Worm (Caenorhabditis elegans): ENCODE measurements around the gene Y37E11B.1.

Y37E11B.1 gene

ce11 chrIV:3606285-3606834 lies 26.9 kb downstream of the Y37E11B.1 start, which contains the start of the genes Y37E11B.10 and kgb-2:
TSS of gene Y37E11B.10 (minus strand) at chrIV:3606466.
TSS of gene kgb-2 (plus strand) at chrIV:3606784.
- TF ChIP-seq nhr-76 (tag; optimal IDR thresholded peaks at IDR 0.05) (no peak), sdz-12 (GFP tag; optimal IDR thresholded peaks at IDR 0.05) (no peak), daf-16 (GFP tag; optimal IDR thresholded peaks at IDR 0.05) (no peak), daf-16 (tag; optimal IDR thresholded peaks at IDR 0.05) (peak; percentile 71), dve-1 (tag; optimal IDR thresholded peaks at IDR 0.05; ENCODE audit: insufficient read depth) (peak; percentile 8), pqm-1 (tag; optimal IDR thresholded peaks at IDR 0.05) (peak; percentile 39), nhr-28 (tag; optimal IDR thresholded peaks at IDR 0.05) (peak; percentile 67)

ce11 chrIV:3608547-3609222 lies 29.3 kb downstream of the Y37E11B.1 start:
- TF ChIP-seq nhr-10 (tag; optimal IDR thresholded peaks at IDR 0.05), result peak; percentile 32
- TF ChIP-seq ctbp-1 (GFP tag; IDR thresholded peaks at IDR 0.05), result no peak
- no peak for TF ChIP-seq Y75B8A.6 (GFP tag; IDR thresholded peaks at IDR 0.05)
- no peak for TF ChIP-seq nhr-25 (tag; optimal IDR thresholded peaks at IDR 0.05; ENCODE audit: borderline replicate concordance, insufficient read depth)
- no peak for TF ChIP-seq zip-11 (GFP tag; IDR thresholded peaks at IDR 0.05)
- no peak for TF ChIP-seq zag-1 (tag; optimal IDR thresholded peaks at IDR 0.05)
- peak; percentile 52; the same call in 1 of the 2 replicates for TF ChIP-seq zfp-3 (GFP tag; conservative IDR thresholded peaks at IDR 0.05)
- peak; percentile 43; the same call in 1 of the 2 replicates for TF ChIP-seq pha-4 (GFP tag; IDR thresholded peaks at IDR 0.05)
- TF ChIP-seq pha-4 (tag; optimal IDR thresholded peaks at IDR 0.05), result no peak
- peak; percentile 59 for TF ChIP-seq lin-38 (GFP tag; IDR thresholded peaks at IDR 0.05)
- TF ChIP-seq nhr-76 (tag; optimal IDR thresholded peaks at IDR 0.05), result no peak
- no peak for TF ChIP-seq nhr-6 (tag; optimal IDR thresholded peaks at IDR 0.05)
- TF ChIP-seq unc-62 (GFP tag; optimal IDR thresholded peaks at IDR 0.05 in 1 of 2), result peak in 1 of 2 experiments; percentile 14
- no peak for TF ChIP-seq unc-62 (tag; optimal IDR thresholded peaks at IDR 0.05)
- TF ChIP-seq tag-97 (GFP tag; IDR thresholded peaks at IDR 0.05), result no peak
- TF ChIP-seq lin-1 (GFP tag; IDR thresholded peaks at IDR 0.05), result 0 out of 2 replicates have a peak, but pooled peaks have one; percentile 24
- TF ChIP-seq aly-2 (tag; optimal IDR thresholded peaks at IDR 0.05), result no peak
- 0 out of 2 replicates have a peak, but pooled peaks have one; percentile 18 for TF ChIP-seq dmd-8 (GFP tag; IDR thresholded peaks at IDR 0.05)
- no peak for TF ChIP-seq set-16 (GFP tag; IDR thresholded peaks at IDR 0.05)

- TF ChIP-seq nhr-76 (tag; optimal IDR thresholded peaks at IDR 0.05) (no peak), php-3 (GFP tag; IDR thresholded peaks at IDR 0.05) (no peak), aha-1 (tag) (peak; percentile 83), dmd-8 (GFP tag; IDR thresholded peaks at IDR 0.05) (peak; percentile 59; the same call in 1 of the 2 replicates)
These were observed 31.6 kb downstream of the Y37E11B.1 start for ce11 chrIV:3610987-3611386.

DNA sequence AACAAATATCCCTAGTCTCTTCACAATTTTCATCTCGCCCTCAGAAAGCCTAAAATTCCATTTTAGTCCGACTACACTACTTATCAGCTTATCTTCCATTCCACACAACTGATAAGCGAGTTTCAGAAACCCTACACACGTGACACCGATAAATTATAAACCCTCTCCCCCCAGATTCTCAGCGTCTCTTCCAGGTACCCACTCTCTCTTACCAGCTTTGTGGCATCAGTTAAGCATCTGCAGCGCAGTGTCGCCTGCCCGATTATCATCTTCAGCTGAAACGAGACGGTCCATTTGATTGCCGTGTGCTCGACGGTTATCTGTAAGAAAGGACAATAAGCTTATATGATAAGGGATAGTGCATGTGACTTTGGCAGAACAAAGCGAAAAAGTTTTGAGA lies 32.4 kb downstream of the Y37E11B.1 start:
- TF ChIP-seq cey-2 (tag; optimal IDR thresholded peaks at IDR 0.05; ENCODE audit: borderline replicate concordance, insufficient read depth) (no peak), dmd-8 (GFP tag; IDR thresholded peaks at IDR 0.05) (0 out of 2 replicates have a peak, but pooled peaks have one; percentile 10), ceh-28 (tag; optimal IDR thresholded peaks at IDR 0.05) (no peak), ceh-32 (tag; optimal IDR thresholded peaks at IDR 0.05; ENCODE audit: poor library complexity) (no peak), F37D6.2 (tag; optimal IDR thresholded peaks at IDR 0.05) (no peak), lin-1 (GFP tag; IDR thresholded peaks at IDR 0.05) (peak; percentile 84), daf-8 (GFP tag; IDR thresholded peaks at IDR 0.05) (no peak), F49E8.2 (tag; optimal IDR thresholded peaks at IDR 0.05; ENCODE audit: borderline replicate concordance) (no peak), lin-29 (GFP tag; IDR thresholded peaks at IDR 0.05) (no peak), ceh-44 (GFP tag; IDR thresholded peaks at IDR 0.05) (no peak), ces-1 (GFP tag; optimal IDR thresholded peaks at IDR 0.05) (no peak), nhr-102 (tag; optimal IDR thresholded peaks at IDR 0.05) (peak; percentile 86), zag-1 (tag; optimal IDR thresholded peaks at IDR 0.05) (no peak), D1046.2 (GFP tag; IDR thresholded peaks at IDR 0.05) (no peak), dmd-9 (GFP tag; IDR thresholded peaks at IDR 0.05) (no peak), R02D3.7 (tag; optimal IDR thresholded peaks at IDR 0.05) (no peak), dpl-1 (GFP tag; optimal IDR thresholded peaks at IDR 0.05) (no peak), pha-4 (GFP tag; IDR thresholded peaks at IDR 0.05) (peak; percentile 68; the same call in 1 of the 2 replicates), pha-4 (tag; optimal IDR thresholded peaks at IDR 0.05) (no peak), aha-1 (tag) (no peak), ztf-11 (tag; optimal IDR thresholded peaks at IDR 0.05) (no peak), nhr-111 (GFP tag; optimal IDR thresholded peaks at IDR 0.05) (no peak), ama-1 (optimal IDR thresholded peaks at IDR 0.05) (no peak), nhr-11 (tag; optimal IDR thresholded peaks at IDR 0.05) (no peak), nhr-6 (tag; optimal IDR thresholded peaks at IDR 0.05) (no peak)
